Fruit fly (Drosophila melanogaster): Measurements from ENCODE around the gene Elp4.

DNA sequence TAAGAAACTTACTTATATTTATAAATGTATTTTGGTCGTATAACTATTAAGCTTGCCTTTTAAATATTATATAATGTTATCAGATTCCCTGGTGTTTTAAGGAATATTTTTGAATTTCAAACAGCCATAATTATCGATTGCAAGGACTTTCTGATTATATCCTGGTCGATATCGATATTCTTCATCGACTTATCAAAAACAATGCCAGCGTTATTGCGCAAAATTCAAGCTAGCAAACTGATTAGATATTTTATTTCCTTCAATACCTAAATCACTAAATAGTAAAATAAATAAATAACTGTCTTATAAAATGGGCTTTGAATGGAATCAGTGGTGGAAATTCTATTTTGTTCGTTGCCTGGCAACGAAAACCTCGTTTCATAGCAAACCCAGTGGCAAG lies 6.5 kb upstream of the Elp4 start, which contains the start of gene CG14020:
- TF ChIP-seq pad (GFP tag; optimal IDR thresholded peaks at IDR 0.05) (no peak), Hr96 (GFP tag; optimal IDR thresholded peaks at IDR 0.05) (no peak), CG7101 (tag; optimal IDR thresholded peaks at IDR 0.05) (no peak), toe (GFP tag; optimal IDR thresholded peaks at IDR 0.05) (no peak), Clk (GFP tag; optimal IDR thresholded peaks at IDR 0.05) (no peak), tj (GFP tag; optimal IDR thresholded peaks at IDR 0.05) (no peak)
